Worm (Caenorhabditis elegans): Measurements from ENCODE around the gene cnx-1.

ce11 chrIII:9817894-9818293 is 957 bp upstream of the cnx-1 start:
- TF ChIP-seq med-1 (GFP tag; optimal IDR thresholded peaks at IDR 0.05; ENCODE audit: insufficient read depth) (no peak), ztf-23 (GFP tag; IDR thresholded peaks at IDR 0.05) (no peak), tab-1 (GFP tag; IDR thresholded peaks at IDR 0.05) (no peak), cog-1 (tag; optimal IDR thresholded peaks at IDR 0.05) (no peak), flt-1 (GFP tag; IDR thresholded peaks at IDR 0.05) (no peak), ztf-29 (GFP tag; IDR thresholded peaks at IDR 0.05) (no peak), klf-2 (GFP tag; conservative IDR thresholded peaks at IDR 0.05) (no peak), ref-1 (GFP tag; conservative IDR thresholded peaks at IDR 0.05) (no peak), T22C8.4 (GFP tag; IDR thresholded peaks at IDR 0.05) (no peak)
